Fruit fly (Drosophila melanogaster): ENCODE measurements around the gene RSG7.

- TF ChIP-seq CTCF (optimal IDR thresholded peaks at IDR 0.05) (no peak), CG8478 (optimal IDR thresholded peaks at IDR 0.05) (no peak)
These were observed 14.2 kb downstream of the RSG7 start for dm6 chrX:16830081-16830480.
